Fruit fly (Drosophila melanogaster): ENCODE measurements around the gene CG11586.

dm6 chr3L:4270949-4271827, 8.9 kb upstream of the CG11586 start:
- TF ChIP-seq usp (GFP tag; optimal IDR thresholded peaks at IDR 0.05) (no peak), CG8478 (optimal IDR thresholded peaks at IDR 0.05) (no peak)
